Fruit fly (Drosophila melanogaster): ENCODE measurements around the gene Poxm.

The Poxm gene

dm6 chr3R:8368553-8368952 is 35.0 kb upstream of the Poxm start:
- TF ChIP-seq Nf-YC (tag; optimal IDR thresholded peaks at IDR 0.05), result peak; percentile 72
- no peak for TF ChIP-seq bigmax (GFP tag; optimal IDR thresholded peaks at IDR 0.05)
- TF ChIP-seq HLH54F (GFP tag; optimal IDR thresholded peaks at IDR 0.05), result no peak
- TF ChIP-seq Nf-YB (GFP tag; optimal IDR thresholded peaks at IDR 0.05), result peak; percentile 74
- TF ChIP-seq BEAF-32 (GFP tag; optimal IDR thresholded peaks at IDR 0.05), result no peak
- no peak for TF ChIP-seq CG34376 (GFP tag; optimal IDR thresholded peaks at IDR 0.05)
- no peak for TF ChIP-seq Dp (GFP tag; optimal IDR thresholded peaks at IDR 0.05)
- TF ChIP-seq CG13624 (GFP tag; optimal IDR thresholded peaks at IDR 0.05), result no peak

dm6 chr3R:8362259-8362876 is 28.8 kb upstream of the Poxm start, which contains the start of the genes Veneno and CG7963:
TSS of gene Veneno (minus strand) at chr3R:8362554.
TSS of gene CG7963 (plus strand) at chr3R:8362826.
- no peak for TF ChIP-seq zen2 (GFP tag; IDR thresholded peaks at IDR 0.05; ENCODE audit: partially characterized antibody)
- no peak for TF ChIP-seq ATbp (GFP tag; optimal IDR thresholded peaks at IDR 0.05)
- TF ChIP-seq Drgx (GFP tag; IDR thresholded peaks at IDR 0.05), result no peak
- TF ChIP-seq kni (GFP tag; optimal IDR thresholded peaks at IDR 0.05), result no peak
- no peak for TF ChIP-seq fd102C (GFP tag; optimal IDR thresholded peaks at IDR 0.05)
- no peak for TF ChIP-seq CG14965 (GFP tag; optimal IDR thresholded peaks at IDR 0.05; ENCODE audit: borderline replicate concordance)
- TF ChIP-seq CG10979 (tag; optimal IDR thresholded peaks at IDR 0.05), result peak; percentile 28
- TF ChIP-seq CG10462 (GFP tag; optimal IDR thresholded peaks at IDR 0.05), result no peak
- no peak for TF ChIP-seq p53 (GFP tag; optimal IDR thresholded peaks at IDR 0.05)
- TF ChIP-seq dmrt99B (tag; optimal IDR thresholded peaks at IDR 0.05), result no peak
- peak in 1 of 2 experiments; percentile 39 for TF ChIP-seq dpn (GFP tag; optimal IDR thresholded peaks at IDR 0.05)
- TF ChIP-seq CG8765 (GFP tag; IDR thresholded peaks at IDR 0.05), result no peak
- TF ChIP-seq CG10274 (GFP tag; optimal IDR thresholded peaks at IDR 0.05), result no peak
- no peak for TF ChIP-seq CG4360 (GFP tag; IDR thresholded peaks at IDR 0.05)
- no peak; the same call in 2 of the 3 replicates for TF ChIP-seq CG17361 (GFP tag; IDR thresholded peaks at IDR 0.05)
- no peak for TF ChIP-seq CG10959 (GFP tag; IDR thresholded peaks at IDR 0.05)
- no peak for TF ChIP-seq Tbp (GFP tag; optimal IDR thresholded peaks at IDR 0.05)
- TF ChIP-seq al (GFP tag; IDR thresholded peaks at IDR 0.05), result no peak
- TF ChIP-seq Hmr (GFP tag; optimal IDR thresholded peaks at IDR 0.05), result peak; percentile 39
- TF ChIP-seq CG8290 (GFP tag; optimal IDR thresholded peaks at IDR 0.05), result peak; percentile 23
- no peak for TF ChIP-seq CG8290 (tag; optimal IDR thresholded peaks at IDR 0.05)
- peak; percentile 67 for TF ChIP-seq CG17829 (tag; optimal IDR thresholded peaks at IDR 0.05)
- peak; percentile 78 for TF ChIP-seq CG14710 (tag; optimal IDR thresholded peaks at IDR 0.05)
- TF ChIP-seq CG12104 (GFP tag; optimal IDR thresholded peaks at IDR 0.05), result no peak
- no peak for TF ChIP-seq HHEX (GFP tag; optimal IDR thresholded peaks at IDR 0.05)
- TF ChIP-seq CG7271 (tag; optimal IDR thresholded peaks at IDR 0.05), result peak; percentile 24
- no peak for TF ChIP-seq CG17186 (GFP tag; optimal IDR thresholded peaks at IDR 0.05)
- TF ChIP-seq CG12769 (tag; optimal IDR thresholded peaks at IDR 0.05), result no peak
- TF ChIP-seq CG9876 (GFP tag; optimal IDR thresholded peaks at IDR 0.05), result no peak
- TF ChIP-seq org-1 (GFP tag; optimal IDR thresholded peaks at IDR 0.05), result no peak
- no peak for TF ChIP-seq cas (GFP tag; IDR thresholded peaks at IDR 0.05)
- peak; percentile 35; the same call in 1 of the 4 replicates for TF ChIP-seq Dll (GFP tag; IDR thresholded peaks at IDR 0.05; ENCODE audit: partially characterized antibody)
- no peak for TF ChIP-seq CG3163 (GFP tag; optimal IDR thresholded peaks at IDR 0.05)
- TF ChIP-seq Atf3 (GFP tag; optimal IDR thresholded peaks at IDR 0.05), result no peak
- TF ChIP-seq Xrp1 (GFP tag; IDR thresholded peaks at IDR 0.05), result no peak
- TF ChIP-seq Dfd (GFP tag; optimal IDR thresholded peaks at IDR 0.05), result peak in 1 of 2 experiments; percentile 3
- TF ChIP-seq BEAF-32 (GFP tag; optimal IDR thresholded peaks at IDR 0.05), result peak; percentile 38
- TF ChIP-seq Fer1 (GFP tag; optimal IDR thresholded peaks at IDR 0.05), result no peak
- TF ChIP-seq CG7786 (GFP tag; optimal IDR thresholded peaks at IDR 0.05), result no peak
- no peak for TF ChIP-seq CG9437 (GFP tag; optimal IDR thresholded peaks at IDR 0.05)
- no peak for TF ChIP-seq NC2α (GFP tag; optimal IDR thresholded peaks at IDR 0.05)
- no peak for TF ChIP-seq H2.0 (GFP tag; IDR thresholded peaks at IDR 0.05)
